Worm (Caenorhabditis elegans): ENCODE results near the gene F36F12.7.

The F36F12.7 gene

DNA sequence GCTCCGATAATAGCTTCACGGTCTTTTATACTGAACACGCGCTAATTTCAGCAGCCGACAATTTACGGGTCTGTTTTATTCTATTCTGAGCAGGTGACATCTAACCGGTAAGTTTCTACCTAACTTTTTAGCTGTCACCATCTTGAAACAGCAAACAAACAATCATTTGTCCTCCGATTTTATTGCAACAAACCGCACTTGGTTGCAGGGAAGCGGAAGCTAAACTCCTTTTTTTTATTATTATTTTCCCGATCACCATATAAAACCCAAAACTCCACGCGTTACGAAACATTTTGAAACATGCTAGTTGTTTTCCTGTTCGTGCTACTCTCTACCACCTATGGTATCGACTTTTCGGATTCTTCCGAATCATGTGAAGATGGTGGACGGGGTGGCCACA, 1.5 kb upstream of the F36F12.7 start, which contains the start of gene clec-208:
Gene clec-208, plus strand, starts transcription at position 301 of the 400 bp plus-strand sequence.
- TF ChIP-seq C06A6.2 (GFP tag; conservative IDR thresholded peaks at IDR 0.05) (no peak), tbx-9 (tag; optimal IDR thresholded peaks at IDR 0.05; ENCODE audit: borderline replicate concordance) (no peak), chd-7 (tag; optimal IDR thresholded peaks at IDR 0.05) (no peak), F33H1.4 (GFP tag; IDR thresholded peaks at IDR 0.05) (no peak), zfh-2 (GFP tag; conservative IDR thresholded peaks at IDR 0.05) (no peak), T07F8.4 (tag; optimal IDR thresholded peaks at IDR 0.05) (no peak), T26A5.8 (tag; optimal IDR thresholded peaks at IDR 0.05) (no peak), Y79H2A.3 (GFP tag; conservative IDR thresholded peaks at IDR 0.05) (no peak), sptf-2 (GFP tag; optimal IDR thresholded peaks at IDR 0.05) (no peak), snpc-4 (GFP tag; optimal IDR thresholded peaks at IDR 0.05) (no peak), snpc-4 (tag; optimal IDR thresholded peaks at IDR 0.05) (no peak), lin-35 (GFP tag; optimal IDR thresholded peaks at IDR 0.05) (no peak), nfyb-1 (GFP tag; IDR thresholded peaks at IDR 0.05) (no peak)

DNA sequence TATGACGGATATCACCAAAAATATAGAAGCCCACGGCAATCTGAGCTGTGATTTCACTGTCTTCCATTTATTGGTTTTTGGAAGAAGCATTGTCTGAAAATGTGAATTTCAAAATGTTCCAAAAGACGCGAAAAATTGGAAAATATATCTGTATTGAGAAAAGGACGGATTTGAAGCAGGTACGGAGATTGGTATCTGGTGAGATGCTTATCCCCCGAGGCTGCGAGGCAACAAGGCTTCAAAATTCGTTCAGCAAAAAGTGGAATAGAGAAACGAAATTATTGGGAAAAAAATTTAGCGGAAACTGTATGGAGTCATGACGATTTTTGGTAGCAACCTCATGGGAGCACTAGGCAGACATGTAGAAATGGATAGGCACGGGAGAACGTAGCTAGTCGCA, 4.0 kb downstream of the F36F12.7 start, which contains the start of gene F36F12.1:
Gene F36F12.1, minus strand, starts transcription at position 101 of the 400 bp plus-strand sequence.
- TF ChIP-seq sea-2 (GFP tag; IDR thresholded peaks at IDR 0.05), result no peak
- no peak for TF ChIP-seq akir-1 (GFP tag; optimal IDR thresholded peaks at IDR 0.05)
- TF ChIP-seq madf-6 (GFP tag; IDR thresholded peaks at IDR 0.05), result no peak
- no peak for TF ChIP-seq nhr-179 (tag; optimal IDR thresholded peaks at IDR 0.05)
- TF ChIP-seq attf-3 (GFP tag; conservative IDR thresholded peaks at IDR 0.05), result no peak
- TF ChIP-seq tbx-9 (tag; optimal IDR thresholded peaks at IDR 0.05; ENCODE audit: borderline replicate concordance), result no peak
- no peak for TF ChIP-seq lin-54 (GFP tag; optimal IDR thresholded peaks at IDR 0.05)
- TF ChIP-seq cebp-1 (GFP tag; IDR thresholded peaks at IDR 0.05), result no peak
- TF ChIP-seq cebp-1 (tag; optimal IDR thresholded peaks at IDR 0.05), result no peak
- TF ChIP-seq ztf-26 (tag; optimal IDR thresholded peaks at IDR 0.05), result no peak
- TF ChIP-seq Y53G8AR.9 (GFP tag; conservative IDR thresholded peaks at IDR 0.05), result no peak
- no peak for TF ChIP-seq nfyb-1 (GFP tag; IDR thresholded peaks at IDR 0.05)
- no peak for TF ChIP-seq madf-8 (GFP tag; conservative IDR thresholded peaks at IDR 0.05)
- TF ChIP-seq nfya-2 (GFP tag; IDR thresholded peaks at IDR 0.05), result no peak
- no peak for TF ChIP-seq rcor-1 (GFP tag; IDR thresholded peaks at IDR 0.05)
- no peak for TF ChIP-seq sptf-2 (GFP tag; optimal IDR thresholded peaks at IDR 0.05)
- TF ChIP-seq ztf-28 (GFP tag; IDR thresholded peaks at IDR 0.05), result no peak
- TF ChIP-seq somi-1 (GFP tag; optimal IDR thresholded peaks at IDR 0.05), result no peak
- TF ChIP-seq gei-17 (GFP tag; optimal IDR thresholded peaks at IDR 0.05), result no peak

DNA sequence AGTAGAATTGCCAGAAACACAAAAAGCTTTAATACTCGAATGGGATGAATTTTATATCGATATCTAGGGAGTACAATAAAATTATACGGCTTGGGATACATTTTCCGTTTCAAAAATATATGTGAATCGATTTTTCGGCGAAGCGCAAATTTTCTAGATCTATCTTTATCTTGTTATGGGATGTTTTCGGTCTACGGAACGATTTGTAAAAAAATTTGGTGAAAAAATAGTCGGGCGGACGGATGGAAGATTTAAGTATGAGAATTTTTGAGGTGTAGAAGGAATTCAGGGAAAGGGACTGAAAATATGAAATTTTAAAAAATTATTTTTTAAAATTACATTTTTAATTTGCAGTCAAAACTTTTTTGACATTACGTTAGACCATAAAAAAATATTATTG, 6.8 kb downstream of the F36F12.7 start, which contains the start of gene F22F7.4:
Gene F22F7.4, minus strand, starts transcription at position 101 of the 400 bp plus-strand sequence.
- TF ChIP-seq bed-2 (GFP tag; IDR thresholded peaks at IDR 0.05), result no peak
- no peak for TF ChIP-seq F10E7.11 (tag; optimal IDR thresholded peaks at IDR 0.05)
- no peak for TF ChIP-seq lin-54 (GFP tag; optimal IDR thresholded peaks at IDR 0.05)
- TF ChIP-seq gei-17 (GFP tag; optimal IDR thresholded peaks at IDR 0.05), result no peak
- no peak for TF ChIP-seq lag-1 (GFP tag; IDR thresholded peaks at IDR 0.05)
- no peak for TF ChIP-seq nfya-2 (GFP tag; IDR thresholded peaks at IDR 0.05)
- no peak for TF ChIP-seq Y53G8AR.9 (GFP tag; conservative IDR thresholded peaks at IDR 0.05)
- TF ChIP-seq athp-1 (tag; optimal IDR thresholded peaks at IDR 0.05), result no peak
- TF ChIP-seq sea-2 (GFP tag; IDR thresholded peaks at IDR 0.05), result no peak
- no peak for TF ChIP-seq aptf-2 (GFP tag; conservative IDR thresholded peaks at IDR 0.05)
- no peak for TF ChIP-seq ZK185.1 (tag; optimal IDR thresholded peaks at IDR 0.05; ENCODE audit: poor library complexity, severe bottlenecking)
- no peak for TF ChIP-seq zim-3 (tag; optimal IDR thresholded peaks at IDR 0.05)

Measured in whole organism, young adult.